Worm (Caenorhabditis elegans) whole organism, young adult: ENCODE measurements around the gene rpoa-12.

Source experiments
- B0336.3 ChIP-seq: fragments of 200-800 bp; sonication (Bioruptor generic); IDR thresholded peaks from 2 replicates; pipeline ENCODE4 v1.3.6; 2022; ENCODE audit warnings: missing genetic modification characterization, missing compliant biosample characterization
- D2030.7 ChIP-seq: fragments of 200-800 bp; sonication (Bioruptor generic); IDR thresholded peaks from 2 replicates; pipeline ENCODE4 v1.3.6; 2022; ENCODE audit warnings: missing genetic modification reagents, missing genetic modification characterization, missing compliant biosample characterization
- F23B12.7 ChIP-seq: sonication (generic microtip); optimal IDR thresholded peaks from 2 replicates; lab custom pipeline; 2017; ENCODE audit warnings: missing genetic modification characterization, mild to moderate bottlenecking, missing compliant biosample characterization, antibody characterized with exemption, moderate library complexity; ENCODE audit not compliant: insufficient read depth
- F33H1.4 ChIP-seq: fragments of 200-800 bp; sonication (Bioruptor generic); IDR thresholded peaks from 2 replicates; pipeline ENCODE4 v1.3.6; 2022; ENCODE audit warnings: missing genetic modification reagents, missing genetic modification characterization, missing compliant biosample characterization
- F39B2.1 ChIP-seq: fragments of 200-800 bp; sonication (Bioruptor generic); IDR thresholded peaks from 2 replicates; pipeline ENCODE4 v1.3.6; 2022; ENCODE audit warnings: missing genetic modification reagents, missing genetic modification characterization, missing compliant biosample characterization
- F49E8.2 ChIP-seq: sonication (generic microtip); optimal IDR thresholded peaks from 3 replicates; lab custom pipeline; 2017; ENCODE audit warnings: missing genetic modification characterization, mild to moderate bottlenecking, missing compliant biosample characterization, antibody characterized with exemption, moderate library complexity; ENCODE audit not compliant: insufficient read depth
- T26A5.8 ChIP-seq: sonication (generic microtip); optimal IDR thresholded peaks from 2 replicates; lab custom pipeline; 2016; ENCODE audit warnings: missing genetic modification characterization, missing compliant biosample characterization
- Y79H2A.3 ChIP-seq: fragments of 200-800 bp; sonication (Bioruptor generic); conservative IDR thresholded peaks from 2 replicates; pipeline ENCODE4 v1.3.6; 2022; ENCODE audit warnings: missing genetic modification reagents, missing genetic modification characterization, missing compliant biosample characterization
- athp-1 ChIP-seq: sonication (generic microtip); optimal IDR thresholded peaks from 2 replicates; lab custom pipeline; 2017; ENCODE audit warnings: mild to moderate bottlenecking, missing genetic modification characterization, missing compliant biosample characterization
- attf-6 ChIP-seq: fragments of 200-800 bp; sonication (Bioruptor generic); IDR thresholded peaks from 2 replicates; pipeline ENCODE4 v1.3.6; 2022; ENCODE audit warnings: missing genetic modification reagents, missing genetic modification characterization, missing compliant biosample characterization
- bed-2 ChIP-seq: fragments of 200-800 bp; sonication (Bioruptor generic); IDR thresholded peaks from 2 replicates; pipeline ENCODE4 v1.3.6; 2022; ENCODE audit warnings: missing genetic modification reagents, missing genetic modification characterization, missing compliant biosample characterization
- ceh-100 ChIP-seq: fragments of 200-800 bp; sonication (Bioruptor generic); IDR thresholded peaks from 2 replicates; pipeline ENCODE4 v1.3.6; 2022; ENCODE audit warnings: missing genetic modification reagents, missing genetic modification characterization, missing compliant biosample characterization
- ceh-27 ChIP-seq: fragments of 200-800 bp; sonication (Bioruptor generic); optimal IDR thresholded peaks from 2 replicates; lab custom pipeline; 2018; ENCODE audit warnings: mild to moderate bottlenecking, missing genetic modification characterization, moderate library complexity, missing compliant biosample characterization
- ceh-91 ChIP-seq: fragments of 200-800 bp; sonication (Bioruptor generic); IDR thresholded peaks from 2 replicates; pipeline ENCODE4 v1.3.6; 2022; ENCODE audit warnings: missing genetic modification reagents, missing genetic modification characterization, missing compliant biosample characterization
- dox-1 ChIP-seq: fragments of 200-800 bp; sonication (Bioruptor generic); IDR thresholded peaks from 2 replicates; pipeline ENCODE4 v1.3.6; 2022; ENCODE audit warnings: missing genetic modification reagents, missing genetic modification characterization, missing compliant biosample characterization
- dpff-1 ChIP-seq: sonication (generic microtip); optimal IDR thresholded peaks from 2 replicates; lab custom pipeline; 2017; ENCODE audit warnings: mild to moderate bottlenecking, missing genetic modification characterization, missing compliant biosample characterization
- efl-1 ChIP-seq: fragments of 150-350 bp; optimal IDR thresholded peaks from 2 replicates; lab custom pipeline; 2014; ENCODE audit warnings: missing biosample characterization, missing genetic modification reagents, missing genetic modification characterization
- egl-44 ChIP-seq: fragments of 200-800 bp; sonication (Bioruptor generic); IDR thresholded peaks from 2 replicates; pipeline ENCODE4 v1.3.6; 2022; ENCODE audit warnings: missing genetic modification reagents, missing genetic modification characterization, missing compliant biosample characterization
- egrh-3 ChIP-seq: fragments of 200-800 bp; sonication (Bioruptor generic); IDR thresholded peaks from 2 replicates; pipeline ENCODE4 v1.3.6; 2022; ENCODE audit warnings: missing genetic modification reagents, missing genetic modification characterization, missing compliant biosample characterization
- ekl-4 ChIP-seq: fragments of 200-800 bp; sonication (Bioruptor generic); IDR thresholded peaks from 2 replicates; pipeline ENCODE4 v1.3.6; 2022; ENCODE audit warnings: missing genetic modification reagents, missing genetic modification characterization, missing compliant biosample characterization
- him-1 ChIP-seq: sonication (generic microtip); optimal IDR thresholded peaks from 2 replicates; lab custom pipeline; 2016; ENCODE audit warnings: missing genotype, missing genetic modification reagents, missing genetic modification characterization, missing compliant biosample characterization
- hmg-1.2 ChIP-seq: fragments of 200-800 bp; sonication (Bioruptor generic); IDR thresholded peaks from 2 replicates; pipeline ENCODE4 v1.3.6; 2022; ENCODE audit warnings: missing genetic modification reagents, missing genetic modification characterization, missing compliant biosample characterization
- hsf-1 ChIP-seq: fragments of 200-800 bp; sonication (Bioruptor generic); IDR thresholded peaks from 2 replicates; pipeline ENCODE4 v1.3.6; 2022; ENCODE audit warnings: missing genetic modification reagents, missing genetic modification characterization, missing compliant biosample characterization
- lin-26 ChIP-seq: fragments of 200-800 bp; sonication (Bioruptor generic); IDR thresholded peaks from 2 replicates; pipeline ENCODE4 v1.3.6; 2022; ENCODE audit warnings: missing genetic modification reagents, missing genetic modification characterization, missing compliant biosample characterization
- lin-54 ChIP-seq: fragments of 200-800 bp; sonication (Bioruptor generic); optimal IDR thresholded peaks from 2 replicates; lab custom pipeline; 2018; ENCODE audit warnings: mild to moderate bottlenecking, missing genetic modification characterization, missing compliant biosample characterization
- lsl-1 ChIP-seq: fragments of 200-800 bp; sonication (Bioruptor generic); optimal IDR thresholded peaks from 2 replicates; lab custom pipeline; 2018; ENCODE audit warnings: mild to moderate bottlenecking, missing genetic modification characterization, moderate library complexity, missing compliant biosample characterization
- madf-6 ChIP-seq: fragments of 200-800 bp; sonication (Bioruptor generic); IDR thresholded peaks from 2 replicates; pipeline ENCODE4 v1.3.6; 2022; ENCODE audit warnings: missing genetic modification reagents, missing genetic modification characterization, missing compliant biosample characterization
- madf-8 ChIP-seq: fragments of 200-800 bp; sonication (Bioruptor generic); conservative IDR thresholded peaks from 2 replicates; pipeline ENCODE4 v1.3.6; 2022; ENCODE audit warnings: missing genetic modification reagents, missing genetic modification characterization, missing compliant biosample characterization
- mcd-1 ChIP-seq: fragments of 200-800 bp; sonication (Bioruptor generic); IDR thresholded peaks from 2 replicates; pipeline ENCODE4 v1.3.6; 2022; ENCODE audit warnings: missing genetic modification reagents, missing genetic modification characterization, missing compliant biosample characterization
- mes-4 ChIP-seq: sonication (generic microtip); optimal IDR thresholded peaks from 2 replicates; lab custom pipeline; 2016; ENCODE audit warnings: missing genotype, missing genetic modification characterization, missing compliant biosample characterization
- nfyb-1 ChIP-seq: fragments of 200-800 bp; sonication (Bioruptor generic); IDR thresholded peaks from 2 replicates; pipeline ENCODE4 v1.3.6; 2022; ENCODE audit warnings: missing genetic modification reagents, missing genetic modification characterization, missing compliant biosample characterization
- pbrm-1 ChIP-seq: fragments of 200-800 bp; sonication (Bioruptor generic); IDR thresholded peaks from 2 replicates; pipeline ENCODE4 v1.3.6; 2022; ENCODE audit warnings: missing genetic modification reagents, missing genetic modification characterization, missing compliant biosample characterization
- rcor-1 ChIP-seq: fragments of 200-800 bp; sonication (Bioruptor generic); IDR thresholded peaks from 2 replicates; pipeline ENCODE4 v1.3.6; 2022; ENCODE audit warnings: missing genetic modification reagents, missing genetic modification characterization, missing compliant biosample characterization
- repo-1 ChIP-seq: sonication (generic microtip); optimal IDR thresholded peaks from 2 replicates; lab custom pipeline; 2017; ENCODE audit warnings: mild to moderate bottlenecking, missing genetic modification characterization, missing compliant biosample characterization
- snpc-1.1 ChIP-seq: sonication (generic microtip); optimal IDR thresholded peaks from 2 replicates; lab custom pipeline; 2017; ENCODE audit warnings: missing genetic modification characterization, mild to moderate bottlenecking, missing compliant biosample characterization, antibody characterized with exemption, moderate library complexity, missing genotype, missing genetic modification reagents; ENCODE audit not compliant: insufficient read depth
- snpc-1.3 ChIP-seq: sonication (generic microtip); optimal IDR thresholded peaks from 2 replicates; lab custom pipeline; 2017; ENCODE audit warnings: missing genetic modification characterization, mild to moderate bottlenecking, missing compliant biosample characterization, antibody characterized with exemption, moderate library complexity, missing genotype, missing genetic modification reagents; ENCODE audit not compliant: insufficient read depth
- snpc-3.4 ChIP-seq: sonication (generic microtip); optimal IDR thresholded peaks from 2 replicates; lab custom pipeline; 2017; ENCODE audit warnings: missing genetic modification characterization, mild to moderate bottlenecking, missing compliant biosample characterization, antibody characterized with exemption, moderate library complexity, missing genotype, missing genetic modification reagents
- snpc-4 ChIP-seq, 5 experiments: fragments of 150-350 bp in 1 of 5; sonication (generic microtip) in 4 of 5; optimal IDR thresholded peaks; 2 replicates each; lab custom pipeline; 2014 to 2018; ENCODE audit warnings: missing genetic modification characterization in 5 of 5, missing biosample characterization in 3 of 5, antibody characterized with exemption in 2 of 5, mild to moderate bottlenecking in 2 of 5, missing compliant biosample characterization in 2 of 5, missing genotype in 2 of 5, moderate library complexity in 2 of 5, missing genetic modification reagents in 1 of 5
- tbp1 ChIP-seq: fragments of 200-800 bp; sonication (Bioruptor generic); optimal IDR thresholded peaks from 2 replicates; lab custom pipeline; 2018; ENCODE audit warnings: mild to moderate bottlenecking, missing genetic modification characterization, missing compliant biosample characterization
- tlf-1 ChIP-seq: fragments of 200-800 bp; sonication (Bioruptor generic); optimal IDR thresholded peaks from 2 replicates; lab custom pipeline; 2018; ENCODE audit warnings: mild to moderate bottlenecking, missing genetic modification characterization, missing compliant biosample characterization
- xnd-1 ChIP-seq: sonication (generic microtip); optimal IDR thresholded peaks from 2 replicates; lab custom pipeline; 2016; ENCODE audit warnings: missing genotype, missing genetic modification reagents, missing genetic modification characterization, missing compliant biosample characterization
- zfh-2 ChIP-seq: fragments of 200-800 bp; sonication (Bioruptor generic); conservative IDR thresholded peaks from 2 replicates; pipeline ENCODE4 v1.3.6; 2022; ENCODE audit warnings: missing genetic modification reagents, missing genetic modification characterization, missing compliant biosample characterization
- zim-3 ChIP-seq: sonication (generic microtip); optimal IDR thresholded peaks from 2 replicates; lab custom pipeline; 2017; ENCODE audit warnings: mild to moderate bottlenecking, missing genetic modification characterization, moderate library complexity, missing compliant biosample characterization
- ztf-18 ChIP-seq: sonication (generic microtip); optimal IDR thresholded peaks from 2 replicates; lab custom pipeline; 2016; ENCODE audit warnings: missing genotype, mild to moderate bottlenecking, missing genetic modification characterization, missing compliant biosample characterization

The rpoa-12 gene

ce11 chrV:14464368-14464767 lies 41.3 kb upstream of the rpoa-12 start, which contains the start of gene F08H9.4:
Gene F08H9.4 (minus strand): TSS chrV:14464428.
- TF ChIP-seq T26A5.8 (tag; lab: Kevin White, UChicago) (no peak), mes-4 (no peak), zim-3 (tag; lab: Kevin White, UChicago) (no peak), ceh-100 (GFP tag; lab: Robert Waterston, UW) (no peak), egrh-3 (no peak), F39B2.1 (no peak), snpc-1.3 (tag; lab: Kevin White, UChicago) (no peak), athp-1 (tag; lab: Kevin White, UChicago) (no peak)
- TF ChIP-seq, all 124 proteins: peak for 0

- TF ChIP-seq dox-1 (GFP tag; lab: Robert Waterston, UW) (peak; percentile 84), egrh-3 (peak; percentile 62), F33H1.4 (peak; percentile 51), ceh-91 (GFP tag; lab: Robert Waterston, UW) (0 out of 2 replicates have a peak, but pooled peaks have one; percentile 18), snpc-1.1 (peak; percentile 93), B0336.3 (GFP tag; lab: Robert Waterston, UW) (peak; percentile 52; the same call in 1 of the 2 replicates), xnd-1 (tag; lab: Kevin White, UChicago) (peak; percentile 22), ceh-100 (GFP tag; lab: Robert Waterston, UW) (peak; percentile 63), madf-6 (GFP tag; lab: Robert Waterston, UW) (peak; percentile 77), F23B12.7 (tag; lab: Kevin White, UChicago) (peak; percentile 68), nfyb-1 (0 out of 2 replicates have a peak, but pooled peaks have one; percentile 58), D2030.7 (GFP tag; lab: Robert Waterston, UW) (peak; percentile 82), madf-8 (GFP tag; lab: Robert Waterston, UW) (peak; percentile 35; the same call in 1 of the 2 replicates), bed-2 (GFP tag; lab: Robert Waterston, UW) (0 out of 2 replicates have a peak, but pooled peaks have one; percentile 48), him-1 (tag; lab: Kevin White, UChicago) (peak; percentile 90), ekl-4 (GFP tag; lab: Robert Waterston, UW) (peak; percentile 75; the same call in 1 of the 2 replicates), snpc-1.3 (tag; lab: Kevin White, UChicago) (peak; percentile 64), lin-26 (GFP tag; lab: Robert Waterston, UW) (peak; percentile 69; the same call in 1 of the 2 replicates), dpff-1 (tag; lab: Kevin White, UChicago) (peak; percentile 9), snpc-3.4 (tag; lab: Kevin White, UChicago) (peak; percentile 85), lsl-1 (peak; percentile 55), efl-1 (peak; percentile 10), repo-1 (tag; lab: Kevin White, UChicago) (peak; percentile 18), snpc-4 (GFP tag; optimal IDR thresholded peaks at IDR 0.05; lab: Kevin White, UChicago) (peak; percentile 85), snpc-4 (tag; optimal IDR thresholded peaks at IDR 0.05; lab: Kevin White, UChicago) (peak; percentile 90 to 98 (median 94)), lin-54 (GFP tag; lab: Kevin White, UChicago) (peak; percentile 27), hsf-1 (GFP tag; lab: Robert Waterston, UW) (peak; percentile 57; the same call in 1 of the 2 replicates), Y79H2A.3 (GFP tag; lab: Robert Waterston, UW) (peak; percentile 82), rcor-1 (GFP tag; lab: Robert Waterston, UW) (peak; percentile 55; the same call in 1 of the 2 replicates), F49E8.2 (tag; lab: Kevin White, UChicago) (peak; percentile 38), ztf-18 (peak; percentile 2), tbp1 (GFP tag; lab: Kevin White, UChicago) (peak; percentile 69), pbrm-1 (GFP tag; lab: Robert Waterston, UW) (peak; percentile 75), hmg-1.2 (GFP tag; lab: Robert Waterston, UW) (peak; percentile 95), egl-44 (GFP tag; lab: Robert Waterston, UW) (0 out of 2 replicates have a peak, but pooled peaks have one; percentile 63), mcd-1 (GFP tag; lab: Robert Waterston, UW) (peak; percentile 74), zfh-2 (GFP tag; lab: Robert Waterston, UW) (peak; percentile 51; the same call in 1 of the 2 replicates), attf-6 (GFP tag; lab: Robert Waterston, UW) (peak; percentile 88), ceh-27 (GFP tag; lab: Kevin White, UChicago) (peak; percentile 3), tlf-1 (GFP tag; lab: Kevin White, UChicago) (peak; percentile 6)
These were observed 40.0 kb upstream of the rpoa-12 start, which contains the start of gene F08H9.3 for ce11 chrV:14463087-14463486. Gene F08H9.3 (minus strand): TSS chrV:14463338.
